Worm (Caenorhabditis elegans) whole organism, L4 larva: ENCODE results near the gene trcs-2.

Source experiments
- D1046.2 ChIP-seq: fragments of 200-800 bp; sonication (Bioruptor generic); IDR thresholded peaks from 2 replicates; pipeline ENCODE4 v1.3.6; 2022; ENCODE audit warnings: missing genetic modification characterization, missing compliant biosample characterization
- R02D3.7 ChIP-seq: fragments of 150-350 bp; sonication (generic microtip); optimal IDR thresholded peaks from 3 replicates; lab custom pipeline; 2014; ENCODE audit warnings: missing biosample characterization, missing genetic modification characterization
- Y5F2A.4 ChIP-seq: fragments of 200-800 bp; sonication (Bioruptor generic); optimal IDR thresholded peaks from 2 replicates; lab custom pipeline; 2018; ENCODE audit warnings: mild to moderate bottlenecking, missing genetic modification characterization, missing compliant biosample characterization
- Y75B8A.6 ChIP-seq: fragments of 200-800 bp; sonication (Bioruptor generic); IDR thresholded peaks from 2 replicates; pipeline ENCODE4 v1.3.6; 2022; ENCODE audit warnings: missing genetic modification reagents, missing genetic modification characterization, missing compliant biosample characterization
- ZK337.2 ChIP-seq: fragments of 200-800 bp; sonication (Bioruptor generic); IDR thresholded peaks from 2 replicates; pipeline ENCODE4 v1.3.6; 2022; ENCODE audit warnings: missing genetic modification reagents, missing genetic modification characterization, missing compliant biosample characterization
- aly-2 ChIP-seq: sonication (generic microtip); optimal IDR thresholded peaks from 2 replicates; lab custom pipeline; 2018; ENCODE audit warnings: missing biosample characterization, missing genetic modification characterization
- ceh-32 ChIP-seq: sonication (generic microtip); optimal IDR thresholded peaks from 2 replicates; lab custom pipeline; 2016; ENCODE audit warnings: mild to moderate bottlenecking, missing genetic modification characterization, missing compliant biosample characterization; ENCODE audit not compliant: poor library complexity
- ceh-44 ChIP-seq: fragments of 200-800 bp; sonication (Bioruptor generic); IDR thresholded peaks from 2 replicates; pipeline ENCODE4 v1.3.6; 2022; ENCODE audit warnings: missing genetic modification reagents, missing genetic modification characterization, missing compliant biosample characterization
- daf-16 ChIP-seq, 3 experiments: sonication (generic microtip); optimal IDR thresholded peaks; 2 replicates each; lab custom pipeline; 2016 to 2017; ENCODE audit warnings: missing genetic modification characterization in 3 of 3, missing genetic modification reagents in 3 of 3, mild to moderate bottlenecking in 2 of 3, missing compliant biosample characterization in 2 of 3, missing biosample characterization in 1 of 3, moderate library complexity in 1 of 3
- dmd-6 ChIP-seq: fragments of 200-800 bp; sonication (Bioruptor generic); IDR thresholded peaks from 2 replicates; pipeline ENCODE4 v1.3.6; 2022; ENCODE audit warnings: missing genetic modification reagents, missing genetic modification characterization, missing compliant biosample characterization
- dmd-9 ChIP-seq: fragments of 200-800 bp; sonication (Bioruptor generic); IDR thresholded peaks from 2 replicates; pipeline ENCODE4 v1.3.6; 2022; ENCODE audit warnings: missing genetic modification reagents, missing genetic modification characterization, missing compliant biosample characterization
- dve-1 ChIP-seq: sonication (generic microtip); optimal IDR thresholded peaks from 2 replicates; lab custom pipeline; 2017; ENCODE audit warnings: antibody characterized with exemption, mild to moderate bottlenecking, missing genetic modification characterization, missing compliant biosample characterization; ENCODE audit not compliant: insufficient read depth
- egl-27 ChIP-seq: sonication (generic microtip); optimal IDR thresholded peaks from 3 replicates; lab custom pipeline; 2017; ENCODE audit warnings: missing biosample characterization, missing genetic modification reagents, missing genetic modification characterization
- egl-43 ChIP-seq: fragments of 200-800 bp; sonication (Bioruptor generic); IDR thresholded peaks from 2 replicates; pipeline ENCODE4 v1.3.6; 2022; ENCODE audit warnings: missing genetic modification reagents, missing genetic modification characterization, missing compliant biosample characterization
- gei-8 ChIP-seq: fragments of 200-800 bp; sonication (Bioruptor generic); optimal IDR thresholded peaks from 2 replicates; lab custom pipeline; 2018; ENCODE audit warnings: mild to moderate bottlenecking, missing genetic modification characterization, missing compliant biosample characterization
- hif-1 ChIP-seq, 2 experiments: sonication (generic microtip); optimal IDR thresholded peaks; 2 replicates each; lab custom pipeline; 2016 to 2017; ENCODE audit warnings: missing compliant biosample characterization in 2 of 2, missing genetic modification characterization in 2 of 2, missing genetic modification reagents in 2 of 2, missing genotype in 2 of 2, mild to moderate bottlenecking in 1 of 2
- hlh-11 ChIP-seq: fragments of 200-800 bp; sonication (Bioruptor generic); optimal IDR thresholded peaks from 2 replicates; lab custom pipeline; 2018; ENCODE audit warnings: mild to moderate bottlenecking, missing genetic modification characterization, missing compliant biosample characterization
- hlh-30 ChIP-seq: sonication (generic microtip); optimal IDR thresholded peaks from 2 replicates; lab custom pipeline; 2017; ENCODE audit warnings: antibody characterized with exemption, mild to moderate bottlenecking, missing genetic modification characterization, missing compliant biosample characterization; ENCODE audit not compliant: insufficient read depth
- lin-1 ChIP-seq: fragments of 200-800 bp; sonication (Bioruptor generic); IDR thresholded peaks from 2 replicates; pipeline ENCODE4 v1.3.6; 2022; ENCODE audit warnings: missing genetic modification reagents, missing genetic modification characterization, missing compliant biosample characterization
- lin-15B ChIP-seq: fragments of 150-350 bp; sonication (generic microtip); optimal IDR thresholded peaks from 3 replicates; lab custom pipeline; 2014; ENCODE audit warnings: missing biosample characterization, missing genetic modification characterization
- lin-38 ChIP-seq: fragments of 200-800 bp; sonication (Bioruptor generic); IDR thresholded peaks from 2 replicates; pipeline ENCODE4 v1.3.6; 2022; ENCODE audit warnings: missing genetic modification reagents, missing genetic modification characterization, missing compliant biosample characterization
- lsy-2 ChIP-seq, 2 experiments: fragments of 150-350 bp in 1 of 2; sonication (generic microtip) in 1 of 2; optimal IDR thresholded peaks; 2 replicates each; lab custom pipeline; 2014 to 2017; ENCODE audit warnings: missing biosample characterization in 2 of 2, missing genetic modification characterization in 2 of 2
- madf-9 ChIP-seq: fragments of 200-800 bp; sonication (Bioruptor generic); conservative IDR thresholded peaks from 2 replicates; pipeline ENCODE4 v1.3.6; 2022; ENCODE audit warnings: missing genetic modification reagents, missing genetic modification characterization, missing compliant biosample characterization
- mdl-1 ChIP-seq, 2 experiments: fragments of 150-350 bp in 1 of 2; sonication (generic microtip) in 1 of 2; optimal IDR thresholded peaks; 2 replicates each; lab custom pipeline; 2014 to 2017; ENCODE audit warnings: missing biosample characterization in 2 of 2, missing genetic modification characterization in 2 of 2
- mdt-29 ChIP-seq: fragments of 200-800 bp; sonication (Bioruptor generic); IDR thresholded peaks from 2 replicates; pipeline ENCODE4 v1.3.6; 2022; ENCODE audit warnings: missing genetic modification reagents, missing genetic modification characterization, missing compliant biosample characterization
- mxl-3 ChIP-seq: fragments of 200-800 bp; sonication (Bioruptor generic); optimal IDR thresholded peaks from 2 replicates; lab custom pipeline; 2018; ENCODE audit warnings: mild to moderate bottlenecking, missing genetic modification characterization, missing compliant biosample characterization
- nhr-10 ChIP-seq: fragments of 150-350 bp; optimal IDR thresholded peaks from 2 replicates; lab custom pipeline; 2014; ENCODE audit warnings: missing biosample characterization, missing genetic modification characterization
- nhr-102 ChIP-seq: sonication (generic microtip); optimal IDR thresholded peaks from 2 replicates; lab custom pipeline; 2016; ENCODE audit warnings: mild to moderate bottlenecking, missing genetic modification characterization, moderate library complexity, missing compliant biosample characterization
- nhr-25 ChIP-seq: sonication (generic microtip); optimal IDR thresholded peaks from 2 replicates; lab custom pipeline; 2017; ENCODE audit warnings: missing genetic modification characterization, mild to moderate bottlenecking, missing compliant biosample characterization, antibody characterized with exemption, moderate library complexity, borderline replicate concordance; ENCODE audit not compliant: insufficient read depth
- nhr-28 ChIP-seq: fragments of 150-350 bp; optimal IDR thresholded peaks from 2 replicates; lab custom pipeline; 2014; ENCODE audit warnings: missing biosample characterization, missing genetic modification characterization
- nhr-48 ChIP-seq: sonication (generic microtip); optimal IDR thresholded peaks from 2 replicates; lab custom pipeline; 2016; ENCODE audit warnings: mild to moderate bottlenecking, missing genetic modification characterization, missing compliant biosample characterization
- nhr-77 ChIP-seq: fragments of 150-350 bp; optimal IDR thresholded peaks from 2 replicates; lab custom pipeline; 2014; ENCODE audit warnings: missing biosample characterization, missing genetic modification characterization
- php-3 ChIP-seq: fragments of 200-800 bp; sonication (Bioruptor generic); IDR thresholded peaks from 2 replicates; pipeline ENCODE4 v1.3.6; 2022; ENCODE audit warnings: missing genetic modification reagents, missing genetic modification characterization, missing compliant biosample characterization
- pqm-1 ChIP-seq: sonication (generic microtip); optimal IDR thresholded peaks from 2 replicates; lab custom pipeline; 2017; ENCODE audit warnings: missing biosample characterization, missing genetic modification characterization
- snpc-4 ChIP-seq: fragments of 150-350 bp; optimal IDR thresholded peaks from 2 replicates; lab custom pipeline; 2014; ENCODE audit warnings: missing biosample characterization, missing genetic modification characterization
- tag-97 ChIP-seq: fragments of 200-800 bp; sonication (Bioruptor generic); IDR thresholded peaks from 2 replicates; pipeline ENCODE4 v1.3.6; 2022; ENCODE audit warnings: missing genetic modification characterization, missing compliant biosample characterization
- tra-1 ChIP-seq: fragments of 200-800 bp; sonication (Bioruptor generic); IDR thresholded peaks from 2 replicates; pipeline ENCODE4 v1.3.6; 2022; ENCODE audit warnings: missing genetic modification reagents, missing genetic modification characterization, missing compliant biosample characterization
- unc-62 ChIP-seq, 3 experiments: fragments of 150-350 bp in 1 of 3; sonication (generic microtip); optimal IDR thresholded peaks in 2 of 3; peaks in 1 of 3; 1 replicate in 1 of 3; 2 replicates in 2 of 3; lab custom pipeline; 2014 to 2017; ENCODE audit warnings: missing biosample characterization in 3 of 3, missing genetic modification characterization in 3 of 3, missing genetic modification reagents in 3 of 3, missing genotype in 1 of 3
- zfp-2 ChIP-seq: sonication (generic microtip); optimal IDR thresholded peaks from 2 replicates; lab custom pipeline; 2016; ENCODE audit warnings: mild to moderate bottlenecking, missing genetic modification characterization, missing compliant biosample characterization
- zfp-3 ChIP-seq: fragments of 200-800 bp; sonication (Bioruptor generic); conservative IDR thresholded peaks from 2 replicates; pipeline ENCODE4 v1.3.6; 2022; ENCODE audit warnings: missing genetic modification reagents, missing genetic modification characterization, missing compliant biosample characterization

The trcs-2 gene

DNA sequence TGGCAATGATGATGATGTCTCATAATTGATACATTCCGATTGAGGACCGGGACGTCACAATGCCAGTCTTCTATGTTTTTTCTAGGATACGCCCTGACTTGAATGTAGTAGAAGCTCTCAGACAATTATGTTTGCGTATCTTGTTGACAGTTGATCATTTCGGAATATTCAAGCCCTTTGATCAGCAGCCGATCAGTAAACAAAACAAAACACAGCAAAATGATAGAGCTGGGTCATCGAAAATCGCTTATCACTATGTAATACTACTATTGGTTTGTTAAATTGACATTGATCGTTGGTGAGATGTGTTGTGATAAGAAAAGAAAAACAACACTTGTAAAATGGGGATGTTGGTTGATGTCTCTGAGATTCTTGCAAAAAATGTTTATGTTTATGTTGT is 16.0 kb downstream of the trcs-2 start:
- TF ChIP-seq hlh-11 (tag; lab: Kevin White, UChicago) (peak; percentile 20), aly-2 (tag; lab: Kevin White, UChicago) (no peak), daf-16 (GFP tag; optimal IDR thresholded peaks at IDR 0.05; lab: Kevin White, UChicago) (no peak), daf-16 (tag; optimal IDR thresholded peaks at IDR 0.05; lab: Kevin White, UChicago) (peak; percentile 92), dve-1 (tag; lab: Kevin White, UChicago) (peak; percentile 49), pqm-1 (no peak)
- TF ChIP-seq, all 104 proteins: peak for 3

DNA sequence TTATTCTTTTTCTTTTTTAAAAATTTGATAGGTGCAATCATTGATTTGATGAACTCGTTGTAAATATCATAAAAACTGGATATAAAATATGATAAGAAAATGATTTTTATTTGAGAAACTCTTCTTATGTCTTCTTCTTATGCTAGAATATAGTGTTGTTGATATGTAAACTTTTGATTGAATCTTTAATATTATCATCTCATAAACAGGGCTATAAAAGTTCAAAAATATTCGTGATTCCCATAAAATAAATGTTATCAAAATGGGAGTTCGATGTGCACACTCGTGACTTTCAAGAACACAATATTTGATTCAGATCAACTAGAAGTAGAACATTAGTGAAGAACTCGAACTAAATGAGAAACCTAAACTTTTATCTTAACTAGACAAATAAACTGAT is 16.7 kb downstream of the trcs-2 start:
- peak; percentile 11 for TF ChIP-seq hlh-30 (tag; lab: Kevin White, UChicago)
- no peak for TF ChIP-seq R02D3.7 (tag; lab: Kevin White, UChicago)
- no peak for TF ChIP-seq dmd-9
- TF ChIP-seq hlh-11 (tag; lab: Kevin White, UChicago): peak; percentile 53
- TF ChIP-seq pqm-1: peak; percentile 25
- no peak for TF ChIP-seq daf-16 (GFP tag; optimal IDR thresholded peaks at IDR 0.05; lab: Kevin White, UChicago)
- peak; percentile 99 for TF ChIP-seq daf-16 (tag; optimal IDR thresholded peaks at IDR 0.05; lab: Kevin White, UChicago)
- TF ChIP-seq lin-1: no peak
- TF ChIP-seq snpc-4 (tag; lab: Kevin White, UChicago): no peak
- TF ChIP-seq nhr-28: peak; percentile 66
- peak; percentile 64 for TF ChIP-seq nhr-48 (tag; lab: Kevin White, UChicago)
- peak; percentile 98 for TF ChIP-seq php-3
- no peak for TF ChIP-seq tag-97 (GFP tag; lab: Robert Waterston, UW)
- TF ChIP-seq ceh-32 (tag; lab: Kevin White, UChicago): no peak
- peak; percentile 22 for TF ChIP-seq nhr-102 (tag; lab: Kevin White, UChicago)
- peak; percentile 82 for TF ChIP-seq nhr-77 (tag; lab: Kevin White, UChicago)
- peak; percentile 57 for TF ChIP-seq dmd-6
- TF ChIP-seq dve-1 (tag; lab: Kevin White, UChicago): peak; percentile 92
- TF ChIP-seq nhr-10 (tag; lab: Kevin White, UChicago): peak; percentile 23
- peak in 1 of 2 experiments; percentile 34 for TF ChIP-seq mdl-1 (tag; optimal IDR thresholded peaks at IDR 0.05; lab: Kevin White, UChicago)
- TF ChIP-seq, all 104 proteins: peak for 13

DNA sequence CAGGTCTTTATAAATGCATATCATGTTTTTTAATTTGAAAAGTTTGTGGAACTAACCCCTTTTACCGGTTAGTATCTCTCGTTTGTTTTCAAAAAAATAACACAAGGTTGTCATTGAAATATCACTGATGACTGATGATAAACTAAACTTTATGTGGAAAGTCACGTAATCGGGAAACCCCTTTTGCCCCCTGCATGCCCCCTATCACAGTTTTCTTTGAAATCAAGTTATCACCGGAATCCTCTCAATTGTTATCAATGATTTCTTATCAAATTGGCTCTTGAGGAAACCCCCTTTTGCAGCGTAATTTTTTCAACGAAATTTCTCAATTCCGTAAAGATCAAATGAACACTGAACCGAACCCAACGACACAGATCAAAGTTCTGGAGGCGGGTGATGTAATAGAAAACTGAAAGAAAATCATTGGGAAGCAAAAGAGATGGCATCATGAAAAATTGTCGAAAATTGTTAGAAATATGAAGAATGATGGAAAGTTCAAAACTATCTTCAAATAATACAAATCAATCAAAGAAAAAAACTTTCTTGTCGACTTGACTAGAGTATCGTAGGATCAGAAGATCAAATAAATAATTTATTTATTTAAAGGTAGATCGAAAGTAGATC is 18.2 kb downstream of the trcs-2 start:
- TF ChIP-seq Y5F2A.4 (GFP tag; lab: Kevin White, UChicago) (no peak), lsy-2 (tag; optimal IDR thresholded peaks at IDR 0.05; lab: Kevin White, UChicago) (peak in 1 of 2 experiments; percentile 42), hif-1 (tag; optimal IDR thresholded peaks at IDR 0.05; lab: Kevin White, UChicago) (peak; percentile 62 to 96), pqm-1 (peak; percentile 81), mxl-3 (peak; percentile 35), gei-8 (peak; percentile 52), D1046.2 (GFP tag; lab: Robert Waterston, UW) (no peak), nhr-102 (tag; lab: Kevin White, UChicago) (peak; percentile 22), Y75B8A.6 (GFP tag; lab: Robert Waterston, UW) (no peak), egl-43 (no peak), lin-38 (GFP tag; lab: Robert Waterston, UW) (no peak), tra-1 (peak; percentile 84), nhr-77 (tag; lab: Kevin White, UChicago) (peak; percentile 71), dmd-6 (peak; percentile 98), nhr-48 (tag; lab: Kevin White, UChicago) (peak; percentile 94), nhr-25 (no peak), zfp-2 (tag; lab: Kevin White, UChicago) (no peak), lin-15B (tag; lab: Kevin White, UChicago) (no peak), madf-9 (GFP tag; lab: Robert Waterston, UW) (0 out of 2 replicates have a peak, but pooled peaks have one; percentile 27), hlh-30 (tag; lab: Kevin White, UChicago) (peak; percentile 67), hlh-11 (tag; lab: Kevin White, UChicago) (peak; percentile 87), nhr-28 (peak; percentile 84), zfp-3 (GFP tag; lab: Robert Waterston, UW) (0 out of 2 replicates have a peak, but pooled peaks have one; percentile 24), ceh-44 (no peak), nhr-10 (tag; lab: Kevin White, UChicago) (peak; percentile 39), mdt-29 (GFP tag; lab: Robert Waterston, UW) (peak; percentile 62; the same call in 1 of the 2 replicates), lin-1 (peak; percentile 87), ZK337.2 (GFP tag; lab: Robert Waterston, UW) (no peak), unc-62 (GFP tag; optimal IDR thresholded peaks at IDR 0.05 in 1 of 2; lab: Kevin White, UChicago) (no peak), unc-62 (tag; optimal IDR thresholded peaks at IDR 0.05; lab: Kevin White, UChicago) (no peak), dve-1 (tag; lab: Kevin White, UChicago) (peak; percentile 75), mdl-1 (tag; optimal IDR thresholded peaks at IDR 0.05; lab: Kevin White, UChicago) (peak; percentile 49 to 82), egl-27 (tag; lab: Kevin White, UChicago) (no peak)
